Worm (Caenorhabditis elegans): ENCODE measurements around the gene ced-4.

DNA sequence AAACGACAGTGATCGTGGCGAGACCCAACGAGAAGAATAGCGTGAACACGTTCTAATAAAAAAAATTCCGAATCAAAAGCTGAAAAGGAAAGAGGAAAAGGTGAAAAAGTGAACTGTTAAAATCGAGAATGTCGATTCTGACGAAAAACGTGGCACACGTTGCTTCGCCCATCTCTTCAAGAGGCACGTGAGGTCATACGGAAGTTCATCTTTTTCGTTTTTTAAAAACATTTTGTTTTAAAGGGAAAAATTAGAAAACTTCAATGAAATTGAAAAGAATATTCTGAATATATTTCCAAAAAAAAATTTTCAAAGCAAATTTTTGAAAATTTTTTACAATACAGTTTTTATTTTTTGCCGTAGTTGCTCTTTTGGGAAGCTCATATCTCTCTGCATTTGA, 40.9 kb upstream of the ced-4 start, which contains the start of gene C38D4.7:
- TF ChIP-seq nhr-28 (tag; optimal IDR thresholded peaks at IDR 0.05), result no peak
- no peak for TF ChIP-seq unc-86 (tag; optimal IDR thresholded peaks at IDR 0.05)
- TF ChIP-seq lin-14 (GFP tag; optimal IDR thresholded peaks at IDR 0.05), result no peak
- no peak for TF ChIP-seq nhr-77 (tag; optimal IDR thresholded peaks at IDR 0.05)
- no peak for TF ChIP-seq elt-3 (tag; optimal IDR thresholded peaks at IDR 0.05)
- no peak for TF ChIP-seq aly-2 (tag; optimal IDR thresholded peaks at IDR 0.05)
- no peak for TF ChIP-seq egl-13 (tag; optimal IDR thresholded peaks at IDR 0.05)
- no peak for TF ChIP-seq egl-27 (tag; optimal IDR thresholded peaks at IDR 0.05)
- no peak for TF ChIP-seq nhr-237 (tag; optimal IDR thresholded peaks at IDR 0.05)
- no peak for TF ChIP-seq ama-1 (optimal IDR thresholded peaks at IDR 0.05)
- TF ChIP-seq lin-13 (GFP tag; optimal IDR thresholded peaks at IDR 0.05), result no peak
- no peak for TF ChIP-seq mdl-1 (tag; optimal IDR thresholded peaks at IDR 0.05)
- TF ChIP-seq swsn-7 (tag; optimal IDR thresholded peaks at IDR 0.05), result no peak
